Fruit fly (Drosophila melanogaster): ENCODE measurements around the gene CG4313.

The CG4313 gene

DNA sequence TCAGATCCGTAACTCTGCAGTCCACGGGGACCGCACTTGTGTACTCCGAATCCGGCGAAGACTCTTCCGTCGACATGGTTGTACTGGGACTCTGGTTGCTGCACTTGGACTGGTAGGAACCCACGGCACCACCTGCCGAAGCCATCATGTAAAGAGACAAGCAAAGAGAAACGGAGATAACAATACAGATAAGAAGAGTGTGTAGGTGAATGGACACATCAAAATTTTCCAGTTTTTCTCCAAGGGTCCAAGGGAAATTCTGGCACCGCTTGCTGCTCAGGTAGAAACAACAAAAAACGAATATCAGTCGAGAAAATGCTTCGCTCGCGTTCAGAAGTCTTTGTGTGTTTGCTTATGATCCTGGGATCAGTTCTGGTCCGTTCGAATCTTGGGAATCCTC is 26.6 kb downstream of the CG4313 start, which contains the start of gene CG4194:
CG4194 (plus strand) TSS at position 301 of the 400 bp plus-strand sequence.
- TF ChIP-seq noc (tag; optimal IDR thresholded peaks at IDR 0.05), result no peak

DNA sequence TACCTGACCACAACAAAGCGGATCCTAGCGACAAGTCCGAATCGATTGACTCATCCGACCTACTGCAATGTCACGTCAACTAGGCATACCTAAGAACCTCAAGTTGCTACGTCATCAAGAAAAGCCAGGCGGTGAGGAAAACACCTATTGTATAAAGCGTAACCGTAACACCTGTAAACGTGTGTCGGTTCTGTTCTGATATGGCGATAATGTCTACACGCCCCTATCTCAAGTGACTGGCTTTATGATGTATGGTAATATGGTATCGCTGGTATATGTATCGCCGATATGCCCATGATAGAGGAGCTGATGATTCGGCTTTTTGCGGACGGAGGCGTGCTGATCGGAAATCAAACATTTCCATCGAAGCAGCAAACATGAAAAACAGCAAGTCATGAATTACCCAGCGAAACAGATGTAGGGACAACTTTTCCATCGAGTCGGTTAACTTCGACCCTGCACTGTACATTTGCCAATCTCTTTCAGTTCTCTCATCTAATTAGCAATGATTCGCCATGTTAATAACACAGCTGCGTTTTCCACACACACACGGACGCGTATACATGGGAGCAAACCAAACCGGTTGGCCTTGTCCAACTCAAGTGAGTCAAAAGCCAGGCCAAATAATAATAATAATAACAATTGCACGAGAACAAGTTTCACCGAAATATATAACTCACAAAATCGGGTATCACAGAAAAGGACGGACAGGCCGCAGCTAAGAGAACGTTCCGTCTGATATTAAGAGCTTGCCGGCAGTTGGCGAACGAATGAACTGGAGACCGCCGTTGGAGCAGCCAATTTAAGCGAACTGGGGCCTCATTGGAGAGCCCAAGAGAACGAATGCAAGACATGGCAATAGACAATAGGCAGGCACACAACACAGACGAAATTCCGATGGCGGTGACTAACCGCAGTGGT is 28.4 kb downstream of the CG4313 start:
- peak; percentile 6 for TF ChIP-seq noc (tag; optimal IDR thresholded peaks at IDR 0.05)

DNA sequence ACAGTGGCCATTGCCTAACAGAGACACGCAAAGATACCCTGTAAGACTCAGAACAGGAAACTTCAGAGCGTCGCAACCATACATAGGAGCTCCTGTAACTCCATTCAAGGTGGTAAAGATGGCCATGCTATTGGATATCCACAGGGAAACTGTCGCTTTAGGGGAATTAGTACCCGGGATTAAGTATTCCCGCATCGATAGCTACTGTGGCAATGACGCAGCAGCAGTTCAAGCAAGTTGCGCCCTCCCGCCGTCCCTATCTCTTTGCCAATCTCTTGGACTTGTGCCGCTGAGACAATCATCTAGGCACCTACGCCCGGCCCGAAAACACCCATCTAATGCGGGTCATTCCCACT is 29.0 kb downstream of the CG4313 start:
- TF ChIP-seq noc (tag; optimal IDR thresholded peaks at IDR 0.05), result peak; percentile 84

DNA sequence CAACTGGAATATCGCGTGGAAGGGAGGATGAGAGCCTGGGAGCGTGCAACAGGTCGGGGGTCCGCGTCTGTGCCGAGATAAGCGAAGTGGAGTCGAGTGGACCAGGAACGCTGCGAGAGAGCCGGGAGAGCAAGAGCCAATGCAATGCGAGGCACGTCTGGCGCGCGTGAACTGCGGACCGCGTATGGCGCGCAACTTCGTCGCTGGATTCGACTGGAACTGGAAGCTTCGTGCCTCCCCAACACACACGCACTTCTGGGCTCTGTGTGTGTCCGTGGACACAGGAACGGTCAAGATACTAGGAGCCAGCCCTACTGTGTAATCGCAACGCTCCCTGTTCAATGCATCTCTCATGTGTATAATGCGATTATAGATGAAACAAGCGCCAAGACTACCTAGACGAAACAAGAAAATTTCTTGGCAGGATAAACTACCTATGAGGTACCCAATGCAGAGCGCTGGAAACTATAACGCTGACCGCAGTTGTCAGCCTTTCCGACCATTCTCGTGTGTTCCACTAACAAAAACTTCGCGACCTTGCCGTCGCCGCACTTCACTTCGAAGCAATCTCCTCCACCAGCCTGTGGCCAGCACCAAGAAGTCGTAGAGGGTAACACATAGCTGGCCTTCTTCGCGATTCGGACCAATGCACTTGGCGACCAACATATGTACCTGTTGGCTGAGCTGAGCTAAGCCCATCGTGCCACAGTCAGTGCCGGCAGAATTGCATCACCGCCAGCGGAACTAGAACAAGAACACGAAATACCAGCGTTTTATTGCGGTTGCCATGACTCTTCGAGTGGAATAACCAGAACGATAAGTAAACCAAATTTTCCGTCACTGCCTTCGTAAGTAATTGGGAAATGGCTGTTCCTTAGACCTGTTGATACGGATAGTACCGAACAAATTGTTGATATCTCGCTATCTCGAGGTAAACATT is 30.5 kb downstream of the CG4313 start, which contains the start of gene Rtca:
Rtca (plus strand) TSS at position 536 of the 940 bp plus-strand sequence.
- TF ChIP-seq noc (tag; optimal IDR thresholded peaks at IDR 0.05), result peak; percentile 66

DNA sequence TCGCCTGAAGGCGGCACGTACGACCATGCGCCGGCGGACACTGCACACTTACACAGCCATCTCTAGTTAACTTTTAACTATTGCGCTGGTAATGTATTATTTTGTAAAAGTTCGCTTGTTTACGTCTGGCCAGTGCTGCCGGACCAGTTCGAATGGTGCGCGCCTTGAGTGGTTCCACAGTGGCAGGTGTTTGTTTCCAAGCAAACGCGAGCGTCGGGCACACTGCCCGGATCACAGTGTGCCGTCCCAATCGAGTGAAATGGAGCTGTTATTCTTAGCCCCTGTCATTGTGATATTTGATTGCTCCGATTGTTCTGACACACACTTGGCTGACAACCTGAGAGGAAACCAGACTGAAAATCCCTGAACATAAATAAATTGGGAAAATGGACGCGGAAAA is 31.7 kb downstream of the CG4313 start, which contains the start of gene CG4199:
CG4199 (minus strand) TSS at position 159 of the 400 bp plus-strand sequence.
- TF ChIP-seq noc (tag; optimal IDR thresholded peaks at IDR 0.05), result no peak

DNA sequence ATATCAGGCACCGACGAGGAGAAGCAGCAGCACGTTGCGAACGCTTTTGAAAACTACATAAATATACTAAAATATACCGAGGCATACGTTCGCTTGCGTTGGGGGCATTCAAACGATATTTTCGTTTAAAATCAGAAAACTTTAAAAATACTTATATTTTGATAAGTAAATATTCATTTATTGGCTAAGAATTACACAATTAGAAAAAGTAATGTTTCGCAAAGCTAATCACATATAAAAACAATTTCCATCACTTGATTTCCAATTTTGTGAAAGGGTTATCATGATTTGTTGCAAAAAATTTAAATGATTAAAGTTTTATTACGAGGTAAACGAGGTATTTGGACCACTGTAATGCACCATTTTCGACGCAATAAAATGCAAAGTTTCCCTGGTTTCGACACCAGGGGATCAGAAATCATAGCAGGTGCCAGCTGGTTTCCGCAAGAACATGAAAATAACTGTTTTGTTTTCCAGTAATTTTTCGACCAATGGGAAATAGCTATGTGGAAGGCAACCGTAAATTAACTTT is 34.2 kb downstream of the CG4313 start, which contains the start of gene CG4045:
CG4045 (minus strand) TSS at position 55 of the 532 bp plus-strand sequence.
- no peak for TF ChIP-seq noc (tag; optimal IDR thresholded peaks at IDR 0.05)

DNA sequence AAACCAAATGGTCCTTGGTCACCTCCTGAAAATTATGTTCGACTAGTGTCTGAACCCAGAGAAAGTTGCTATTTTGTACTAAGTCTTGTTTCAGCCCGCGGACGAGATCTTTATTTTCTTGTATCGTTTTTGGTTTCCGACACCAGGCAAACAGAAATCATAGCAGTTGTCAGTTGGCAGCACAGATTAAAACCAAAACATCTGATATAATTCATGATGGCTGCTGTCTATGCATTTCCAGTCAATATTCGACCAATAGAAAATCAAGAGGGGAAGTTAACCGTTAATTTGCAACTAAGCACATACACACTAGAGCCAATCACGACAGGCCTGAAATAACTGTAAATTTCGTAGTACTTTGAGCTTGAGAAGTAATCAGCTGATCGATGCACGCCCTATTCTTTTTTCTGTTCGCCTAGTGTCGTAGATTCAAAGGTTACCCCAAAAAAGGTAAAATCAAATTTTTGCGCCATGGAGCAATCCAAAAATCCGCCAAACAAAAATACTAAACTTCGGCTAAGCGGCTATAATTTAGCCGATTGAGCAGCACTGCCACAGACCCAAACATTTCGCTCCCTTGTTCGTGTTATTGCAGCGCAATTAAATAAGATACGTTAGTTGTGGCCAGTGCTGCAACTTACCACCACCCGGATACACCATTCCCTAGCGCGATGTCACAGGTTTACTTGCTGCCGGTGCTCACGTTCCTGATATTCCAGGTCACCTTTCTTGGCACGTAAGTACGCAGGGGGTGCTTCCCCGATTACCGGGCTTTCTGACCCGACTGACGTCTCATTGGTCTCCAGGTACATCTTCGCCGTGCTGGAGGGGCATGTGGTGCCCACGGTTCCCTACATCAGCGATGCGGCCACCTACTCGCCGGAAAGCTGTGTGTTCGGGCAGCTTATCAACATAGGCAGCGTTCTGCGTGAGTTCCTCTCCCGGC is 35.0 kb downstream of the CG4313 start, which contains the start of gene CG4025:
CG4025 (plus strand) TSS at position 555 of the 946 bp plus-strand sequence.
- TF ChIP-seq noc (tag; optimal IDR thresholded peaks at IDR 0.05), result no peak

DNA sequence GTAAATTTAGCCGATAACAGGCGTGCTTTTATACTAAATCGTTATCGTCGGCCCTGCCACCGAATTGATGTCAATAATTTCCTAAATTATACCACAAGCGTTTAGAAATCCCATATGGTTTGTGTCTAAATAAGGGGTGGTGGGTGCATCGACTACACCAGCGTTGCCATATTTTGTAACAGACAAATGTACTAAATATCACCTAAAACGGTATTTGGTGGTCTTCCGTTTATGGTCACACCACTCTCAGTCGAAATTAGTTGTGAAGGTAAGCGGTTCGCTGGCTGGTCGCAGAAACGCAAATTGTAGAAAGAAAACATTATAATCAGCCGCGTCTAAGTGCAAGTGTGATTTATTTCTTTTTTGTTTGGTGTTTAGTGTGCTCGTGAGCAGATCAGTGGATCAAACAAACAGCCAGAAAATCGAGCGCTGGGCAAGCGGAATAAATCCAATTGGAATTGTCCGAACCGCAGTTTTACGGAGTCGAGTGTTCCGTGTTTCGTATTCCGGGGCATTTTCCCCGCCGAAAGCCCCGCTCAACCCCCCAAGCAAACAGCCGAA is 38.8 kb downstream of the CG4313 start, which contains the start of the genes CG16903 and Unc-76:
CG16903 (minus strand) TSS at position 39 of the 561 bp plus-strand sequence.
Unc-76 (plus strand) TSS at position 244 of the 561 bp plus-strand sequence.
- TF ChIP-seq noc (tag; optimal IDR thresholded peaks at IDR 0.05), result peak; percentile 45

DNA sequence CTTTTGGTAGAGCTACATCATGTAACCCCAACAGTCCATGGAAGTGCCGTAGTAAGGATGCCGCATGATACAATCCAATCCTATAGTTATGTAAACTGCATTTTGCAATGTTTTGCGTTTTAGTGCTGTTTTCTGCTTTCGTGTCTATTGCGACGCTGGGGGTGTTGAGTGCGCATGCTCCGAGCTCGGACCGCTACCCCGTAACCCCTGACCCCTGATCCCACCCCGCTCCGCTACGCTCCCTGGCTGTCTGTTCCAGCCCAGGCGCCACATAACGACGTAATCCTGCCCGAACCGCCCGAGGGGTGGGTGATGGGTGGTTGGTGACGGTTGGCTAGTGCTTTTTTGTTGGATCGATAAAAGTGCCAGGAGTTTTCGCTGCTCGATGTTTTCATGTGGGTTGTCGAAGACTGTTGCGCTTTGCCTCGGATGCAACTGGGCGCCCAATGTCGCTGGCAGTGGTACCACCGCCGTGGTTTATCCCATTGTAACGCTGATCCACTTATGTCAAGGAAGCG is 40.2 kb downstream of the CG4313 start:
- TF ChIP-seq noc (tag; optimal IDR thresholded peaks at IDR 0.05), result no peak

DNA sequence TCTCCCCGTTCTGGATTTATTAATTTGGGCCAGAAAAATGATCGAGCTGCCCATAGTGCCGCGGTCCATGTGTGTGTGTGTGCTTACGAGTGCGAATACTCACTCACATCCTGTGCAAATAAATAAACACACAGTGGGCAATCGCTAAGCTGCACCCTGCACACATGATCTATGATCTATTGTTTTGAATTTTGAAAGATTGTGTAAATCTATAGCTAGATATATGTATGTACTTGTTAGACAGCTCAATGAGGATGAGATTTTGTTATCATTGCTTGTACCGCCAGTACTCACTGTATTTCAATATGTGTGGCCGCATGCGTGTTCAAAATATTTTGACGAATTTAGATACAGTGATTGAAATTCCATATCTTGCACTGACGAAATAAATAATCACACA is 41.4 kb downstream of the CG4313 start:
- TF ChIP-seq noc (tag; optimal IDR thresholded peaks at IDR 0.05), result peak; percentile 91

DNA sequence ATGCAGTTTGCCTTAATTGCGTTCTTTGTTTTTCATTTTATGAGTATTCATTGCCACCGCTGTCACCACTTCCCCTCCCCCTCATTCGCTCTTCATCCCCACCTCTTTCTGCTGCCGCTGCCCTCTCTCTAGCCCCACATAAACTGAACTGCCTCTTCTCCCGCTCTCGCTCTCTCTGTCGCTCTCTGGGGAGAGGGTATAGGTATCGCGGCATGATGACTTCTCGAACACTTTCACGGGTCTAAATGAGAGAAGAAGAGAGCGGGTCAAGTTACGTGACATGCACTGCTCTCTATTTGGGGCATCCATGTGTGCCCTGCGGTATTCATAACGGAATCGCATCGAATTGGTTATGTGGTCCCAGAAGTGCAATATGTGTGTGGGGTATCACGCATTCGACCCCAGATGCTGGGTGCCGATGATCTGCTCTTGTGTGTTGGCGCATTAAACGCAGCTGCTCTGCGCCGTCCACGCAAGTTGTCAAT is 42.1 kb downstream of the CG4313 start:
- TF ChIP-seq noc (tag; optimal IDR thresholded peaks at IDR 0.05), result peak; percentile 43

DNA sequence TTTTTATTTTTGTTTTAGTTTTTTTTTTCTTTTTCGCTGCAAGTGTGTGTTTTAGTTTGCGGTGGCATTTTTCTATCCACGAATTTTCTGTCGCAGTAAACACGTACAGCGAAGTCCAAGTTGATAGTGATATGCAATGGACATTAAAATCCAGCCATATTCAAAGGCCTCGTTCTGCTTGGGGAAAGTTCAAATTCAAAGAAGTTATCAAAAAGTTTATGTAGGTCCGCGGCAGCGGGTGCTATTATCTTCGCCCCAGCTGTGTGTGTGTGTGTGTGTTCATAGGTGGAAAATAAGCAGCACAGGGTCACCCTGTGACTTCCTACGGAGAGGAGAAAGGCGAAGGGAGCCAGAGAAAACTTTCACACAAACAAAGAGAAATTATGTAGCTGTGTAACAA is 45.8 kb downstream of the CG4313 start:
- TF ChIP-seq noc (tag; optimal IDR thresholded peaks at IDR 0.05), result peak; percentile 18

DNA sequence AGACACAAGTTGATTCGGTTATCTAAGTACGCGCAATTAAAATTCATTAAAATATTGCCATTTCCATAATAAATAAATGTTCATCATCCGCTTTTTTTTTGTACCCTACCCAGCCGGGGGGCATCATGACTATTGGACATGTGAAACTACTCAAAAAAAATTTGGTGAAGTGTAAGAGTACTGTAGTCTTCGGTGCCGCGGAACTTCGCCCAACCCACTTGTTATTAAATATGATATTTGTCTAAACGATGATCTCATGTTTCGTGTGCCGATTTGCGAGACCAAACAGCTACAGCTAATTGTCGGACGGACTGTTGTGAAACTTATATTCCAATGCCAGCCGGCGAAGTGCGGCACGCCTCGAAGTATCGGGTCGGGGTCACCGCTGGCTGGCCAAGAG is 47.1 kb downstream of the CG4313 start:
- no peak for TF ChIP-seq noc (tag; optimal IDR thresholded peaks at IDR 0.05)

DNA sequence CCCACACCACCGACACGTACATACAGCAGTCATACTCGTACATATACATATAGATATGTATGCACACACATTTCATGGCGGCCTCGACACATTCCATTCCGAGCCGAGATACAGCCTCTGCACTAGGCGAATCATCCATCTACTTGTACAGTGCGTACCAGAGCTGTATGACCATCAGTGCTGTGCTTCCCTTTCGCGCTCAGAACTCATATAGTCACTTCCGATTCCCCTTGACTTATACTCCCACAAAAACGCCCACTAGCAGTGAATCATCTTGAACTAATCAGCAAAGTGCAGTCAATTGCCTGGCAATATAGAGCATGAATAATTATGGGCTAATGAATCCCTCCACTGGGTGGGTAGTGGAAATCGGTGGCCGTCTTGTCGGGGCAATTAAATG is 48.1 kb downstream of the CG4313 start:
- no peak for TF ChIP-seq noc (tag; optimal IDR thresholded peaks at IDR 0.05)

All from whole organism, larva.